Fruit fly (Drosophila melanogaster) whole organism, prepupa: ENCODE measurements around the gene CG7322.

ENCODE experiments used
- Blimp-1 ChIP-seq: fragments of 200-800 bp; sonication (Bioruptor generic); optimal IDR thresholded peaks from 3 replicates; lab custom pipeline; 2017; ENCODE audit warnings: missing biosample characterization, missing genetic modification characterization, mild to moderate bottlenecking, moderate library complexity, missing genetic modification reagents
- CG10631 ChIP-seq: fragments of 200-800 bp; sonication (Bioruptor generic); optimal IDR thresholded peaks from 2 replicates; lab custom pipeline; 2016; ENCODE audit warnings: missing biosample characterization, missing genetic modification characterization
- CG10669 ChIP-seq: fragments of 200-800 bp; sonication (Bioruptor generic); optimal IDR thresholded peaks from 3 replicates; lab custom pipeline; 2018; ENCODE audit warnings: missing biosample characterization, mild to moderate bottlenecking, missing genetic modification characterization, moderate library complexity
- CG11294 ChIP-seq: fragments of 200-800 bp; sonication (Bioruptor generic); IDR thresholded peaks from 2 replicates; pipeline ENCODE4 v1.3.6; 2022; ENCODE audit warnings: missing biosample characterization, missing genetic modification characterization
- CG11762 ChIP-seq: fragments of 200-800 bp; sonication (Bioruptor generic); optimal IDR thresholded peaks from 3 replicates; lab custom pipeline; 2016; ENCODE audit warnings: missing biosample characterization, missing genetic modification characterization; ENCODE audit not compliant: insufficient read depth
- CG11902 ChIP-seq: fragments of 200-800 bp; sonication (Bioruptor generic); optimal IDR thresholded peaks from 3 replicates; lab custom pipeline; 2016; ENCODE audit warnings: missing biosample characterization, missing genetic modification characterization
- CG15336 ChIP-seq: fragments of 200-800 bp; sonication (Bioruptor generic); IDR thresholded peaks from 2 replicates; pipeline ENCODE4 v1.3.6; 2022; ENCODE audit warnings: missing biosample characterization, missing genetic modification characterization
- CG16779 ChIP-seq: fragments of 200-800 bp; sonication (Bioruptor generic); optimal IDR thresholded peaks from 3 replicates; lab custom pipeline; 2017; ENCODE audit warnings: missing biosample characterization, mild to moderate bottlenecking, missing genetic modification characterization
- CG3032 ChIP-seq: fragments of 200-800 bp; optimal IDR thresholded peaks from 2 replicates; lab custom pipeline; 2019; ENCODE audit warnings: missing biosample characterization, mild to moderate bottlenecking, missing genetic modification characterization, moderate library complexity
- CG31627 ChIP-seq: fragments of 200-800 bp; sonication (Bioruptor generic); optimal IDR thresholded peaks from 3 replicates; lab custom pipeline; 2016; ENCODE audit warnings: missing biosample characterization, missing genetic modification characterization
- CG32006 ChIP-seq: fragments of 200-800 bp; sonication (Bioruptor generic); optimal IDR thresholded peaks from 3 replicates; lab custom pipeline; 2017; ENCODE audit warnings: missing biosample characterization, mild to moderate bottlenecking, missing genetic modification characterization
- CG34406 ChIP-seq: fragments of 200-800 bp; sonication (Bioruptor generic); optimal IDR thresholded peaks from 3 replicates; lab custom pipeline; 2016; ENCODE audit warnings: missing biosample characterization, missing genetic modification characterization
- CG3919 ChIP-seq: fragments of 200-800 bp; sonication (Bioruptor generic); optimal IDR thresholded peaks from 3 replicates; lab custom pipeline; 2016; ENCODE audit warnings: missing biosample characterization, missing genetic modification characterization
- CG4318 ChIP-seq: fragments of 200-800 bp; sonication (Bioruptor generic); optimal IDR thresholded peaks from 3 replicates; lab custom pipeline; 2017; ENCODE audit warnings: missing biosample characterization, mild to moderate bottlenecking, missing genetic modification characterization
- CG6163 ChIP-seq: fragments of 200-800 bp; sonication (Bioruptor generic); IDR thresholded peaks from 3 replicates; pipeline ENCODE4 v1.3.6; 2022; ENCODE audit warnings: missing biosample characterization, missing genetic modification characterization
- CG6276 ChIP-seq: fragments of 200-800 bp; sonication (Bioruptor generic); optimal IDR thresholded peaks from 2 replicates; lab custom pipeline; 2017; ENCODE audit warnings: missing biosample characterization, mild to moderate bottlenecking, missing genetic modification characterization
- CG6792 ChIP-seq: fragments of 200-800 bp; sonication (Bioruptor generic); optimal IDR thresholded peaks from 3 replicates; lab custom pipeline; 2016; ENCODE audit warnings: missing biosample characterization, missing genetic modification characterization
- CG8119 ChIP-seq: fragments of 200-800 bp; sonication (Bioruptor generic); IDR thresholded peaks from 3 replicates; pipeline ENCODE4 v1.3.6; 2022; ENCODE audit warnings: missing biosample characterization, missing genetic modification characterization
- CG8632 ChIP-seq: fragments of 200-800 bp; sonication (Bioruptor generic); optimal IDR thresholded peaks from 3 replicates; lab custom pipeline; 2016; ENCODE audit warnings: missing biosample characterization, missing genetic modification characterization
- CG9139 ChIP-seq: fragments of 200-800 bp; sonication (Bioruptor generic); optimal IDR thresholded peaks from 3 replicates; lab custom pipeline; 2017; ENCODE audit warnings: missing biosample characterization, mild to moderate bottlenecking, missing genetic modification characterization
- Eip75B ChIP-seq: fragments of 200-800 bp; sonication (Bioruptor generic); optimal IDR thresholded peaks from 3 replicates; lab custom pipeline; 2016; ENCODE audit warnings: missing biosample characterization, missing genetic modification characterization
- Ets21C ChIP-seq: fragments of 200-800 bp; sonication (Bioruptor generic); optimal IDR thresholded peaks from 3 replicates; lab custom pipeline; 2016; ENCODE audit warnings: missing biosample characterization, missing genetic modification characterization
- Ets96B ChIP-seq: fragments of 200-800 bp; optimal IDR thresholded peaks from 2 replicates; lab custom pipeline; 2019; ENCODE audit warnings: missing biosample characterization, mild to moderate bottlenecking, missing genetic modification characterization, moderate library complexity
- Gug ChIP-seq: fragments of 200-800 bp; sonication (Bioruptor generic); IDR thresholded peaks from 2 replicates; pipeline ENCODE4 v1.3.6; 2022; ENCODE audit warnings: missing biosample characterization, missing genetic modification characterization
- Hr39 ChIP-seq: fragments of 200-800 bp; sonication (Bioruptor generic); optimal IDR thresholded peaks from 2 replicates; lab custom pipeline; 2016; ENCODE audit warnings: missing biosample characterization, missing genetic modification characterization
- Hr4 ChIP-seq: fragments of 200-800 bp; sonication (Bioruptor generic); optimal IDR thresholded peaks from 3 replicates; lab custom pipeline; 2016; ENCODE audit warnings: missing biosample characterization, missing genetic modification characterization
- Met ChIP-seq: fragments of 200-800 bp; sonication (Bioruptor generic); optimal IDR thresholded peaks from 3 replicates; lab custom pipeline; 2016; ENCODE audit warnings: missing biosample characterization, missing genetic modification characterization
- OdsH ChIP-seq: fragments of 200-800 bp; sonication (Bioruptor generic); optimal IDR thresholded peaks from 3 replicates; lab custom pipeline; 2016; ENCODE audit warnings: missing biosample characterization, missing genetic modification characterization
- Smox ChIP-seq: fragments of 200-800 bp; sonication (Bioruptor generic); optimal IDR thresholded peaks from 3 replicates; lab custom pipeline; 2016; ENCODE audit warnings: missing biosample characterization, missing genetic modification characterization
- Sox102F ChIP-seq: fragments of 200-800 bp; sonication (Bioruptor generic); optimal IDR thresholded peaks from 2 replicates; lab custom pipeline; 2016; ENCODE audit warnings: missing biosample characterization, mild to moderate bottlenecking, missing genetic modification characterization
- Sox14 ChIP-seq: fragments of 200-800 bp; sonication (Bioruptor generic); optimal IDR thresholded peaks from 3 replicates; lab custom pipeline; 2016; ENCODE audit warnings: missing biosample characterization, missing genetic modification characterization
- Sox15 ChIP-seq: fragments of 200-800 bp; sonication (Bioruptor generic); optimal IDR thresholded peaks from 3 replicates; lab custom pipeline; 2016; ENCODE audit warnings: missing biosample characterization, missing genetic modification characterization
- achi ChIP-seq: fragments of 200-800 bp; sonication (Bioruptor generic); optimal IDR thresholded peaks from 3 replicates; lab custom pipeline; 2016; ENCODE audit warnings: missing biosample characterization, missing genetic modification characterization
- acj6 ChIP-seq: fragments of 200-800 bp; sonication (Bioruptor generic); optimal IDR thresholded peaks from 3 replicates; lab custom pipeline; 2016; ENCODE audit warnings: missing biosample characterization, missing genetic modification characterization
- cyc ChIP-seq: fragments of 200-800 bp; sonication (Bioruptor generic); optimal IDR thresholded peaks from 3 replicates; lab custom pipeline; 2016; ENCODE audit warnings: missing biosample characterization, missing genetic modification characterization
- dac ChIP-seq: fragments of 200-800 bp; sonication (Bioruptor generic); optimal IDR thresholded peaks from 2 replicates; lab custom pipeline; 2017; ENCODE audit warnings: missing biosample characterization, mild to moderate bottlenecking, missing genetic modification characterization
- dsx ChIP-seq: fragments of 200-800 bp; optimal IDR thresholded peaks from 3 replicates; lab custom pipeline; 2019; ENCODE audit warnings: missing biosample characterization, mild to moderate bottlenecking, missing genetic modification characterization, moderate library complexity; ENCODE audit not compliant: poor library complexity, severe bottlenecking
- eg ChIP-seq: fragments of 200-800 bp; sonication (Bioruptor generic); IDR thresholded peaks from 3 replicates; pipeline ENCODE4 v1.3.6; 2022; ENCODE audit warnings: missing biosample characterization, missing genetic modification characterization
- esn ChIP-seq: fragments of 200-800 bp; sonication (Bioruptor generic); optimal IDR thresholded peaks from 2 replicates; lab custom pipeline; 2016; ENCODE audit warnings: missing biosample characterization, mild to moderate bottlenecking, missing genetic modification characterization, moderate library complexity
- fd85E ChIP-seq: fragments of 200-800 bp; sonication (Bioruptor generic); optimal IDR thresholded peaks from 3 replicates; lab custom pipeline; 2016; ENCODE audit warnings: missing biosample characterization, missing genetic modification characterization
- fkh ChIP-seq: fragments of 200-800 bp; sonication (Bioruptor generic); optimal IDR thresholded peaks from 3 replicates; lab custom pipeline; 2017; ENCODE audit warnings: missing biosample characterization, mild to moderate bottlenecking, missing genetic modification characterization, moderate library complexity
- lz ChIP-seq: fragments of 200-800 bp; sonication (Bioruptor generic); optimal IDR thresholded peaks from 3 replicates; lab custom pipeline; 2016; ENCODE audit warnings: missing biosample characterization, missing genetic modification characterization
- net ChIP-seq: fragments of 200-800 bp; sonication (Bioruptor generic); optimal IDR thresholded peaks from 3 replicates; lab custom pipeline; 2016; ENCODE audit warnings: missing biosample characterization, missing genetic modification characterization
- pdm3 ChIP-seq: fragments of 200-800 bp; sonication (Bioruptor generic); optimal IDR thresholded peaks from 3 replicates; lab custom pipeline; 2016; ENCODE audit warnings: missing biosample characterization, missing genetic modification characterization
- salr ChIP-seq, 2 experiments: fragments of 200-800 bp; sonication (Bioruptor generic); optimal IDR thresholded peaks; 3 replicates each; lab custom pipeline; 2016 to 2018; ENCODE audit warnings: missing biosample characterization in 2 of 2, missing genetic modification characterization in 2 of 2, mild to moderate bottlenecking in 1 of 2
- svp ChIP-seq: fragments of 200-800 bp; sonication (Bioruptor generic); peaks from one replicate; lab custom pipeline; 2016; ENCODE audit warnings: missing biosample characterization, missing genetic modification characterization
- topi ChIP-seq: fragments of 200-800 bp; sonication (Bioruptor generic); optimal IDR thresholded peaks from 3 replicates; lab custom pipeline; 2016; ENCODE audit warnings: missing biosample characterization, missing genetic modification characterization
- vri ChIP-seq: fragments of 200-800 bp; sonication (Bioruptor generic); optimal IDR thresholded peaks from 3 replicates; lab custom pipeline; 2016; ENCODE audit warnings: missing biosample characterization, mild to moderate bottlenecking, missing genetic modification characterization

The CG7322 gene

dm6 chrX:18849022-18849368, 8.6 kb downstream of the CG7322 start:
- no peak for TF ChIP-seq Met (GFP tag; lab: Kevin White, UChicago)
- TF ChIP-seq vri (GFP tag; lab: Kevin White, UChicago), result no peak
- no peak for TF ChIP-seq Hr39 (GFP tag; lab: Kevin White, UChicago)
- peak; percentile 77 for TF ChIP-seq fkh (GFP tag; lab: Kevin White, UChicago)
- 0 out of 3 replicates have a peak, but pooled peaks have one; percentile 2 for TF ChIP-seq CG8119 (GFP tag; lab: Robert Waterston, UW)
- no peak for TF ChIP-seq achi (GFP tag; lab: Kevin White, UChicago)
- TF ChIP-seq Blimp-1, result no peak
- TF ChIP-seq Eip75B (GFP tag; lab: Kevin White, UChicago), result no peak

- TF ChIP-seq CG15336 (GFP tag; lab: Robert Waterston, UW) (peak; percentile 75), CG34406 (peak; percentile 90), topi (GFP tag; lab: Kevin White, UChicago) (peak; percentile 92), Met (GFP tag; lab: Kevin White, UChicago) (peak; percentile 86), CG11294 (peak; percentile 44; the same call in 1 of the 2 replicates), Sox15 (GFP tag; lab: Kevin White, UChicago) (peak; percentile 83), salr (GFP tag; optimal IDR thresholded peaks at IDR 0.05; lab: Kevin White, UChicago) (peak; percentile 56 to 87), CG3919 (GFP tag; lab: Kevin White, UChicago) (peak; percentile 87), esn (GFP tag; lab: Kevin White, UChicago) (peak; percentile 92), CG6792 (GFP tag; lab: Kevin White, UChicago) (peak; percentile 85), CG10631 (GFP tag; lab: Kevin White, UChicago) (peak; percentile 90), net (GFP tag; lab: Kevin White, UChicago) (peak; percentile 86), svp (GFP tag; lab: Kevin White, UChicago) (peak; percentile 96), Ets21C (GFP tag; lab: Kevin White, UChicago) (peak; percentile 82), lz (GFP tag; lab: Kevin White, UChicago) (peak; percentile 93), fkh (GFP tag; lab: Kevin White, UChicago) (peak; percentile 83), Smox (GFP tag; lab: Kevin White, UChicago) (peak; percentile 89), Sox102F (GFP tag; lab: Kevin White, UChicago) (peak; percentile 82), CG11902 (GFP tag; lab: Kevin White, UChicago) (peak; percentile 83), CG9139 (GFP tag; lab: Kevin White, UChicago) (peak; percentile 78), cyc (GFP tag; lab: Kevin White, UChicago) (peak; percentile 87), CG8119 (GFP tag; lab: Robert Waterston, UW) (peak; percentile 87), CG4318 (GFP tag; lab: Kevin White, UChicago) (peak; percentile 86), pdm3 (peak; percentile 90), Hr4 (GFP tag; lab: Kevin White, UChicago) (peak; percentile 87), achi (GFP tag; lab: Kevin White, UChicago) (peak; percentile 88), CG10669 (GFP tag; lab: Kevin White, UChicago) (peak; percentile 87), Gug (GFP tag; lab: Robert Waterston, UW) (peak; percentile 68), Blimp-1 (peak; percentile 73), CG6163 (peak; percentile 60; the same call in 2 of the 3 replicates), fd85E (peak; percentile 66), dac (GFP tag; lab: Kevin White, UChicago) (peak; percentile 54), CG8632 (GFP tag; lab: Kevin White, UChicago) (peak; percentile 88), CG31627 (GFP tag; lab: Kevin White, UChicago) (peak; percentile 87), eg (GFP tag; lab: Robert Waterston, UW) (peak; percentile 70), Ets96B (tag; lab: Kevin White, UChicago) (peak; percentile 81), CG11762 (GFP tag; lab: Kevin White, UChicago) (peak; percentile 77), CG32006 (GFP tag; lab: Kevin White, UChicago) (peak; percentile 94), dsx (GFP tag; lab: Kevin White, UChicago) (peak; percentile 82), CG16779 (no peak), acj6 (peak; percentile 83), CG6276 (GFP tag; lab: Kevin White, UChicago) (peak; percentile 84), Sox14 (peak; percentile 86), OdsH (GFP tag; lab: Kevin White, UChicago) (peak; percentile 88), CG3032 (tag; lab: Kevin White, UChicago) (peak; percentile 85)
Observed at dm6 chrX:18848338-18849021, 9.1 kb downstream of the CG7322 start, which contains the start of gene shop. shop (minus strand) TSS chrX:18848566.
